Fruit fly (Drosophila melanogaster) whole organism: ENCODE data around the gene CG32374.

Experiments used
- CG8478 ChIP-seq: fragments of >200 bp; optimal IDR thresholded peaks from 2 replicates; lab custom pipeline; 2018; ENCODE audit warnings: inconsistent platforms
- Dll ChIP-seq: fragments of >200 bp; optimal IDR thresholded peaks from 2 replicates; lab custom pipeline; 2017
- EcR ChIP-seq, 2 experiments: fragments of >200 bp; optimal IDR thresholded peaks; 2 replicates each; lab custom pipeline; 2017; ENCODE audit warnings: missing biosample characterization in 2 of 2, missing genetic modification characterization in 2 of 2, missing genetic modification reagents in 2 of 2
- pan ChIP-seq: fragments of >200 bp; optimal IDR thresholded peaks from 2 replicates; lab custom pipeline; 2017
- psq ChIP-seq: fragments of >200 bp; optimal IDR thresholded peaks from 2 replicates; lab custom pipeline; 2017
- usp ChIP-seq: fragments of >200 bp; optimal IDR thresholded peaks from 2 replicates; lab custom pipeline; 2017; ENCODE audit warnings: missing biosample characterization, missing genetic modification characterization, mixed read lengths

CG32374 gene

DNA sequence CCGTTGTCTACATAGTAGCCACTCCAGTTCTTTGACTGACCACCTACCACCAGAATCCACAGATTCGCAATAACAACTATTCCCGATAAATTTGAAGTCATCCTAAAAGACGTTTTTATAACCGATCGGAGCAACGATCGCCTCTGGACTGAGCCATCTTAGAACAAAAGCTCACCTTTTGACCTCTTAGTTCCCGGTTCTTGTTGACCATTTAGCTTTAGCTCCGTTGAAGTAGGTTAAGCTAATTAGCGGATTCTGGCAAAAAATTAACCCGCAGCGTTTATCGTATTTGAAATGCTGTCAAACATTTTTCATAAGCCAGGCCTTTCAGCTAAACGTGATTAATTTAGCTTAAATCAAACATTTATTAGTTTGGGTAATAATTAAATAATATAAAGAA lies at the start of gene CG32374:
TSS of gene CG32374 (minus strand) at position 101 of the 400 bp plus-strand sequence.
- TF ChIP-seq usp (GFP tag; lab: Kevin White, UChicago), result no peak
- no peak for TF ChIP-seq psq (lab: Kevin White, UChicago)
- TF ChIP-seq Dll, result no peak
- no peak for TF ChIP-seq CG8478 (lab: Kevin White, UChicago)
- TF ChIP-seq EcR (GFP tag; optimal IDR thresholded peaks at IDR 0.05; lab: Kevin White, UChicago), result no peak
- no peak for TF ChIP-seq pan

DNA sequence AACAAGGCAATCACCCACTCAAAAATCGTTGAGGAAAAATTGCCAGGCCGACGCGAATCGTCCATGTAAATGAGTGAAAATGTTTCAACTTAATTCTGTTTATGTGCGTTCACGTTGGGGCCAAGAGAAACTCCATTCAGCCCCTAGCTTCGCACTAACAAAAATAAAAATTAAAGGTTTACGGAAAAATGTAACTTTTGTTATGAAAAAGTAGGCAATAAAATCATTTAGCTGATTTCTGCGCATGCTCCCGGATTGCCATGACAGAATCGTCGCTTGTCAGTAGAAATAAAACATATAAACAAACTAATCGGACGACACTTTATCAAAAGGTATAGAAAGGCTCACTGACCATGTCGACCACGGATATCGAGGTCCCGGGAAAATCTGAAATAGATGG lies 42.2 kb upstream of the CG32374 start, which contains the start of gene mmm:
TSS of gene mmm (plus strand) at position 301 of the 400 bp plus-strand sequence.
- TF ChIP-seq usp (GFP tag; lab: Kevin White, UChicago), result no peak

DNA sequence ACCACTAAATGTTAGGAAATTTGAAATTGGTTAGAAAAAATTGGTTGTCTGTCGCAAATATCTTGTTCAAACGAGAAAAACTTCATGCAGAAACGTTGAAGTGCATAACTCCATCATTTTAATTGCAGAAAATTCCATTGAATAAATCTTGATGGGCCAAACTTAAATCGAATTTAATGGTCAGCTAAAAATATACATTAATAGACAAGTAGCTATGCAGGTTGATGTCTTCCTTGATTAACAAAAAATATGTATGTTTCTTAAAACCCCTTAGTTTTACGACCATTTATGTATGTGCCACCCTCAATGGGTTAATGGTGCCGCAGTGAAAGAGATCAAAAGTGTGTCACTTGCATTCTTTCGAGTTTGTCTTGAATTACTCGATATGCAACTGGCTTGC lies 32.0 kb upstream of the CG32374 start:
- TF ChIP-seq CG8478 (lab: Kevin White, UChicago) (no peak), EcR (GFP tag; optimal IDR thresholded peaks at IDR 0.05; lab: Kevin White, UChicago) (no peak), usp (GFP tag; lab: Kevin White, UChicago) (no peak), Dll (no peak), psq (lab: Kevin White, UChicago) (no peak), pan (no peak)

DNA sequence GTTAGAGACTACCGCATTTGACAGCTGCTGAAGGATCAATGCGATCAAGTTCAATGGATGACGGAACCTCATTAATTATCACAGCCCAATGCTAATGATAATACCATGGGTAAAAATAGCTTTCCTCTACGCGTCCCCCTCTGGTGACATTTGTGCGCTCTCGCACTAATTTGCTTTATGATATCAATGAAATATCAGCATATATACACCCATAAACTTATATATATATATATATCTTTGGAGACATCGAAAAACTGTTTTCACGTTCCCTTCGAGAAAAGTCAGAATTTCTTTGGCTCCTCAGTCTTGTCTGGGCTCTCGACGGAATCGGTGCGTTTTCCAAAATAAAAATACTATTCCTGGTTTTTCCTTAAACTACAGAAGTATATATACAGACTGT lies 21.3 kb upstream of the CG32374 start, which contains the start of gene frac:
TSS of gene frac (plus strand) at position 301 of the 400 bp plus-strand sequence.
- TF ChIP-seq Dll (no peak), CG8478 (lab: Kevin White, UChicago) (no peak), pan (no peak), psq (lab: Kevin White, UChicago) (no peak), EcR (GFP tag; optimal IDR thresholded peaks at IDR 0.05; lab: Kevin White, UChicago) (no peak)

DNA sequence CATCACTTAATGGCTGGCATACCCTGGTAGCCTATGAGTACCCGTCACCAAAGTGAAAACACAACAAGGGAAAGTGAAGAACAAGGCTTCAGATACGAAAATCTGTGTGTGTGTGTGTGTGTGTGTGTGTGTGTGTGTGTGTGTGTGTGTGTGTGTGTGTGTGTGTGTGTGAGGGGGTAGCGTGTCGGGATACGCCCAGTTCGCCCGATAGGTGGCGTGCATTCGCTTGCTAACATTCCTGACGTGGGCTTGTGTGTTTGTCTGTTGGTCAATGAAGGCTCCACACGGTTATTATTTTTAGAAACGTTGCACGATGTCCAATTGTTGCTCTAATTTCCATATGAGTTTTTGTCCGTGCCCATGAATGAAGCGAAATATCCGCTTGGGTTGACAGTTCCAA lies 19.6 kb upstream of the CG32374 start:
- TF ChIP-seq EcR (GFP tag; optimal IDR thresholded peaks at IDR 0.05; lab: Kevin White, UChicago) (no peak), usp (GFP tag; lab: Kevin White, UChicago) (no peak), Dll (no peak), CG8478 (lab: Kevin White, UChicago) (no peak), pan (no peak), psq (lab: Kevin White, UChicago) (no peak)

DNA sequence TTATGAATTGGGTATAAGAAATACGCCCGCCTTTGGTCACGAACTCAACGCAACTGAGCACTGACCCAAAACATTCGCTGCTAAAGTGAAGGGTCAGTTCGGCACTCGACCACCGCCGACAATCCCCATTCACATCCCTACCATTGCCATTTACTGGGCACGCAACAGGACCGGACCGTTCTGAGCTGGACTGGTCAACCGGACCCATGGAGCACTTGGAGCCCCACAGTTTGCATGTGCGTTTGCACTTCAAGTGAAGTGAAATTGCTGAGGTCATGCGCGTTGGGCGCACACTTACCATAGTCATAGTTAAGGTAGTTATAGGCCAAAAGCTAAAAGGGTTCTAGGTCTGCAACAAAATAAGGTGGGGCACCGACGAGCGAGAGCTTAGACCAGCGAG lies 19.0 kb upstream of the CG32374 start, which contains the start of gene CG14837:
TSS of gene CG14837 (minus strand) at position 101 of the 400 bp plus-strand sequence.
- TF ChIP-seq pan, result no peak
- no peak for TF ChIP-seq usp (GFP tag; lab: Kevin White, UChicago)
- TF ChIP-seq psq (lab: Kevin White, UChicago), result no peak

DNA sequence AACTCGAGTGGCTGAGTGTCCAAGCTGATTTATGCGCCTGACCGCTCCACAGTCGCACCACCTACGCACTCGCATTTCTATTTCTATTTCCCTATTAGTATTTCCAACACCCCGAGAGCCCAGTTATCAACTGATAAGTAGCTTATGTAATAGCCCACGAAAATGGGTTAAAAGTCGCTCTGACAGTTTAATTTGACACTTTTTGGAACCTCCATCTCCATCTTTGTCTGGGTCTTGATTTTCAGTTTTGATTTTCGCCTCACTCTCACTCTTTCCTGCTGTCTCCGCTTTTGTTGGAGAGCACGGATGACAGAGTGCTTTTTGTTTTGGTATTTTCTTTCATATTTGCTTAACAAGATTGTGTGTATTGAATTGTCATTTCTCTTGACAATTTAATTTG lies 12.1 kb upstream of the CG32374 start:
- TF ChIP-seq psq (lab: Kevin White, UChicago) (no peak), EcR (GFP tag; optimal IDR thresholded peaks at IDR 0.05; lab: Kevin White, UChicago) (no peak), Dll (no peak), usp (GFP tag; lab: Kevin White, UChicago) (no peak), pan (no peak)

DNA sequence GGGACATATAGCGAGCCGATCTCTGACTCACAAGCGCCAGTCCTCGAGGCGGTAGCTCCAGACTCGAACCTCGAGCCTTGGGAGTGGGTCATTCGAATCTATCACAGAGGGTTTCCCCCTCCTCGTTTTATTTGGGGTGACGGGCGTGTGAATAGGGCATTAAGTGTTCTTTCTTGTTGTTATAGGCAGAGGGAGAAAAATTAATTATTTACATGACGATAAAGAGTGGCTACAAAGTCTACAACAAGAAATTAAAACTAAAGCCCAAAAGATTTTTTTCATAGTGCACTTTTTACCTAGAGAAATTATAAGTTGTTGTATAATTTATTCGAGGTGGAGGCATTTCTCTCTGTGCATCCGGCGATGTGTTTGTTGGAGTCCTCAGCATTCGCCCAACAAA lies 11.5 kb upstream of the CG32374 start:
- no peak for TF ChIP-seq Dll
- TF ChIP-seq psq (lab: Kevin White, UChicago), result no peak
- TF ChIP-seq CG8478 (lab: Kevin White, UChicago), result no peak
- TF ChIP-seq EcR (GFP tag; optimal IDR thresholded peaks at IDR 0.05; lab: Kevin White, UChicago), result no peak
- no peak for TF ChIP-seq usp (GFP tag; lab: Kevin White, UChicago)
- TF ChIP-seq pan, result no peak

DNA sequence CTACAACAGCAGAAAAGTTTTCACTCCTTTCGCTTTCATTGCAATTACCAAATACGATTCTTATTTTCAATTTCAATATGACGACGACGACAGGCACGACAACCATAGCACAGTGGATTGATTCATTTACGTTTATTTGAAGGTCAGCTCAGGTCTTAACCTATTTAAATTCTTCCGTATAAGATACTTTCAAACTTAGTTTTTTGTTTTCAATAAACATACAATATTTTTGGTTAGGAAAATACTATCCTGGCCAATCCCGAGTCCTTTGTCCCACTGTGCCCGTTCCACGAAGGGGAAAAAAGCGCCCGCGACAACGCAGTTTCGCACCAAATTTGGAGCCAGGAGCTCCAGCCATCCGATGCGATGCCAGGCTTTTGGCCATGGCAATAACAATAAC lies 9.3 kb upstream of the CG32374 start:
- TF ChIP-seq usp (GFP tag; lab: Kevin White, UChicago) (no peak), Dll (no peak), pan (no peak), CG8478 (lab: Kevin White, UChicago) (no peak), EcR (GFP tag; optimal IDR thresholded peaks at IDR 0.05; lab: Kevin White, UChicago) (no peak), psq (lab: Kevin White, UChicago) (no peak)

DNA sequence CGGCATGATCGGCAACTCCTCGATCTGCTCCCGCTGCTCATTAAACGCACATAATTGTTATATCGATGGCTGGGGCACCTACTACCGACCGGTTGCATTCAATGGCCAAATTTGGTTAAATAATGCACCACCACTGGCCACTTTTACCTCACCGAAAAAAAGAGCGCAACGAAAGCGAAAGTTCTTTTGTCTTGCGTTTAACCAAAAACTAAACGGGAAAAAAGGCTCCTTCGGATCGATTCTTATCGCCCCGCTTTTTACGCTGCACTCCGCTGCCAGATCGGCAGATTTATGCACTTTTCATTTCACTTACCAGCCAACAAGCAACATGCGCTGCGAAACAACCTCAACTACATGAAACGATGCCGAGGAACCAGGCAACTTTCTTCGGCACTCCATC lies 4.6 kb upstream of the CG32374 start:
- TF ChIP-seq CG8478 (lab: Kevin White, UChicago), result no peak
- TF ChIP-seq Dll, result no peak
- TF ChIP-seq pan, result no peak
- TF ChIP-seq EcR (GFP tag; optimal IDR thresholded peaks at IDR 0.05; lab: Kevin White, UChicago), result no peak
- TF ChIP-seq psq (lab: Kevin White, UChicago), result no peak
- no peak for TF ChIP-seq usp (GFP tag; lab: Kevin White, UChicago)

DNA sequence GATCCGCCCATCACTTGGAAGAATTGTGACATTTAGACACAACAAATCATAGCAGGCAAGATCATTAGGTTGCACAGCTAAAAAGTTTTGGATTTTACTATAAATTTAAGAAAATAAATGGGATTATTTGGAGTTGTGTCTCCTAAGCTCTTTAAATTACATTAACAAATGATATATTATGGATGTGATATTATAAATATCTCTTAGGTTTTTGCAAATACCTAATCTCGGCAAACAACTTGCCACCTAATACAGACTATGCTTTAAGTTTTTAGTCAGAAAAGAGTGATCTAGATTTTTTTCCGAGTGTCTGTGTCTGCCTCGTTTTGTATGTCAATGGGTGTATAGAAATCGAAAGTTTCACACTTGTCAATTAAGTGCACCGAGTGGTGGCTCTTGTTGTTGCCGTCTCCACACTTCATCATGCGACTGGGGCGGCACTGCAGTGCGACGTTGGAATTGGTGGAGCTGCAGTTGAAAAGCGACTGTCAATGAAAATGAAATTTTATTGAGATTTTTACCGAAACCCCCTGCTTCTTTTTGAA lies 3.7 kb upstream of the CG32374 start:
- no peak for TF ChIP-seq usp (GFP tag; lab: Kevin White, UChicago)

DNA sequence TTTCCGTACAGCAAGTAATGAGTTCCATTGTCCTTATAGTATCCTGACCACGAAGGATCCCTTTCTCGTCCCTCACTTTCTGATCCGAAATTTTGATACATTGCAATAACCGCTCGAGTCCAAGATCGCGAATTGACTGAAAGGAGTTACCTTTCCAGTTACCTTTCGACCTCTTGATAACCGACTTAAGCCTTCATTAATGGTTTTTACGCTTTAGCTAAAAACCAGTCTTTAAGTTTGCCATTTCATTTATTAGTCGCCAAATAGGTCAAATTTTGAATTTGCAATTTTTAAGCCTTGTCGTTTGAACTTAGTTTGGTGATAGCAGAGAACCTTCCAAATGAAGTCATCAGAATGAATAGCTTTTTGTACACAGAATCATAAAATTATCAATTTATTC lies 1.4 kb upstream of the CG32374 start, which contains the start of gene CG32376:
TSS of gene CG32376 (minus strand) at position 101 of the 400 bp plus-strand sequence.
- TF ChIP-seq usp (GFP tag; lab: Kevin White, UChicago) (no peak), psq (lab: Kevin White, UChicago) (no peak), Dll (no peak), CG8478 (lab: Kevin White, UChicago) (no peak), EcR (GFP tag; optimal IDR thresholded peaks at IDR 0.05; lab: Kevin White, UChicago) (no peak), pan (no peak)

DNA sequence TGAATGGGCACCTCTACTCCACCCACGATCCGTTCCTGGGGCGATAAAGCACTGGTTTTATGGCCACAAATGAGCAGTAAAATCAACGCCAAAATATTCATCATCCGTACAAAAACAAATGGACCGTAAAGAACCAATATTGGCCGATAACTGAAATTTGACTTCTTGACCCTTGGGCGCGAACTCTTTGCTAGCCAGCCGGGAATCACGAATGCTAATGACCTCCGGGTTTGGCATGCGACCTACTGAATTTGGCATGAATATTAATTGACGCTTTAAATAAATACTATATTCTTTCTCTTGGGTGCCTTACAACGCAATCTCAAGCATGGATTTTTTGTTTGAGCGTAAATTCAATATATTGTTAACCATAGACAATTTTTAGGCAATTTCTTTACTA lies 1.2 kb downstream of the CG32374 start, which contains the start of gene CG16998:
TSS of gene CG16998 (minus strand) at position 101 of the 400 bp plus-strand sequence.
- TF ChIP-seq EcR (GFP tag; optimal IDR thresholded peaks at IDR 0.05; lab: Kevin White, UChicago), result no peak
- no peak for TF ChIP-seq Dll
- TF ChIP-seq psq (lab: Kevin White, UChicago), result no peak
- TF ChIP-seq pan, result no peak
- no peak for TF ChIP-seq usp (GFP tag; lab: Kevin White, UChicago)
- no peak for TF ChIP-seq CG8478 (lab: Kevin White, UChicago)
